Worm (Caenorhabditis elegans): Measurements from ENCODE around the gene nhr-18.

- TF ChIP-seq snpc-4 (tag; optimal IDR thresholded peaks at IDR 0.05) (no peak), ama-1 (optimal IDR thresholded peaks at IDR 0.05) (no peak), elt-1 (tag; optimal IDR thresholded peaks at IDR 0.05) (no peak), nhr-23 (tag; optimal IDR thresholded peaks at IDR 0.05) (no peak), ztf-4 (tag; optimal IDR thresholded peaks at IDR 0.05) (no peak), lin-39 (tag; optimal IDR thresholded peaks at IDR 0.05) (no peak), ztf-11 (tag; optimal IDR thresholded peaks at IDR 0.05) (no peak), nhr-12 (tag; optimal IDR thresholded peaks at IDR 0.05) (no peak), pha-4 (tag; optimal IDR thresholded peaks at IDR 0.05) (no peak), nhr-28 (tag; optimal IDR thresholded peaks at IDR 0.05) (no peak), jun-1 (tag; optimal IDR thresholded peaks at IDR 0.05) (no peak), nhr-77 (tag; optimal IDR thresholded peaks at IDR 0.05) (no peak), ZK546.5 (tag; optimal IDR thresholded peaks at IDR 0.05) (no peak), ceh-82 (tag; optimal IDR thresholded peaks at IDR 0.05) (no peak)
Observed at ce11 chrV:2179214-2179613, 47.8 kb upstream of the nhr-18 start, which contains the start of gene cyp-33C1.
